Worm (Caenorhabditis elegans): ENCODE data around the gene spp-11.

The spp-11 gene

ce11 chrII:6407279-6407678 is at the start of gene spp-11:
Gene spp-11 (minus strand): TSS chrII:6407379.
- TF ChIP-seq nhr-76 (tag; optimal IDR thresholded peaks at IDR 0.05) = no peak
- TF ChIP-seq unc-39 (tag; optimal IDR thresholded peaks at IDR 0.05) = no peak

ce11 chrII:6454671-6455070 is 47.5 kb upstream of the spp-11 start, which contains the start of gene aptf-1:
Gene aptf-1 (plus strand): TSS chrII:6454971.
- TF ChIP-seq mls-2 (tag; optimal IDR thresholded peaks at IDR 0.05) = no peak
- no peak for TF ChIP-seq elt-3 (tag; optimal IDR thresholded peaks at IDR 0.05)

ce11 chrII:6453341-6453806 is 46.2 kb upstream of the spp-11 start, which contains the start of gene atg-16.2:
Gene atg-16.2 (minus strand): TSS chrII:6453391.
- no peak for TF ChIP-seq unc-39 (tag; optimal IDR thresholded peaks at IDR 0.05)
- peak; percentile 43 for TF ChIP-seq ceh-39 (tag; optimal IDR thresholded peaks at IDR 0.05)
- no peak for TF ChIP-seq nhr-2 (tag; optimal IDR thresholded peaks at IDR 0.05)
- no peak for TF ChIP-seq zip-8 (tag; optimal IDR thresholded peaks at IDR 0.05)
- no peak for TF ChIP-seq nhr-28 (tag; optimal IDR thresholded peaks at IDR 0.05)
- TF ChIP-seq mab-5 (tag; optimal IDR thresholded peaks at IDR 0.05) = no peak
- no peak for TF ChIP-seq nhr-76 (tag; optimal IDR thresholded peaks at IDR 0.05)
- TF ChIP-seq lsy-2 (tag; optimal IDR thresholded peaks at IDR 0.05) = peak; percentile 2
- no peak for TF ChIP-seq ztf-11 (tag; optimal IDR thresholded peaks at IDR 0.05)
- TF ChIP-seq unc-120 (tag; optimal IDR thresholded peaks at IDR 0.05; ENCODE audit: poor library complexity, severe bottlenecking) = peak; percentile 31
- peak; percentile 40 for TF ChIP-seq pha-4 (tag; optimal IDR thresholded peaks at IDR 0.05)
- TF ChIP-seq lin-32 (GFP tag; optimal IDR thresholded peaks at IDR 0.05) = no peak
- TF ChIP-seq snpc-4 (tag; optimal IDR thresholded peaks at IDR 0.05) = no peak
- TF ChIP-seq drap-1 (GFP tag; optimal IDR thresholded peaks at IDR 0.05) = no peak
- TF ChIP-seq flh-1 (GFP tag; optimal IDR thresholded peaks at IDR 0.05) = no peak
- TF ChIP-seq tbx-8 (GFP tag; optimal IDR thresholded peaks at IDR 0.05) = no peak
- no peak for TF ChIP-seq elt-3 (tag; optimal IDR thresholded peaks at IDR 0.05)
- TF ChIP-seq nhr-12 (tag; optimal IDR thresholded peaks at IDR 0.05) = no peak
- no peak for TF ChIP-seq elt-1 (tag; optimal IDR thresholded peaks at IDR 0.05; ENCODE audit: borderline replicate concordance, insufficient read depth)
- TF ChIP-seq lin-13 (tag; optimal IDR thresholded peaks at IDR 0.05) = peak; percentile 59
- no peak for TF ChIP-seq blmp-1 (tag; optimal IDR thresholded peaks at IDR 0.05)
- no peak for TF ChIP-seq ham-2 (GFP tag; optimal IDR thresholded peaks at IDR 0.05)
- TF ChIP-seq mls-2 (tag; optimal IDR thresholded peaks at IDR 0.05) = peak; percentile 19
- no peak for TF ChIP-seq M03D4.4 (tag; optimal IDR thresholded peaks at IDR 0.05)
- TF ChIP-seq ces-1 (GFP tag; optimal IDR thresholded peaks at IDR 0.05) = peak; percentile 90
- TF ChIP-seq unc-62 (GFP tag; optimal IDR thresholded peaks at IDR 0.05) = no peak
- TF ChIP-seq mep-1 (tag; optimal IDR thresholded peaks at IDR 0.05) = peak; percentile 72
- no peak for TF ChIP-seq sptf-1 (tag; optimal IDR thresholded peaks at IDR 0.05)
- TF ChIP-seq cnd-1 (tag; optimal IDR thresholded peaks at IDR 0.05) = no peak
- no peak for TF ChIP-seq ceh-43 (GFP tag; optimal IDR thresholded peaks at IDR 0.05)
- peak; percentile 60 for TF ChIP-seq hlh-1 (tag; optimal IDR thresholded peaks at IDR 0.05)
- TF ChIP-seq sem-2 (GFP tag; optimal IDR thresholded peaks at IDR 0.05) = no peak
- TF ChIP-seq ceh-83 (GFP tag; optimal IDR thresholded peaks at IDR 0.05) = no peak
- no peak for TF ChIP-seq bed-3 (GFP tag; optimal IDR thresholded peaks at IDR 0.05)
- TF ChIP-seq nhr-237 (tag; optimal IDR thresholded peaks at IDR 0.05) = peak; percentile 38

ce11 chrII:6449656-6450055 is 42.5 kb upstream of the spp-11 start, which contains the start of gene nhr-22:
Gene nhr-22 (minus strand): TSS chrII:6449792.
- TF ChIP-seq blmp-1 (tag; optimal IDR thresholded peaks at IDR 0.05) (no peak), unc-120 (tag; optimal IDR thresholded peaks at IDR 0.05; ENCODE audit: poor library complexity, severe bottlenecking) (no peak), ham-2 (GFP tag; optimal IDR thresholded peaks at IDR 0.05) (no peak)

ce11 chrII:6448656-6449055 is 41.5 kb upstream of the spp-11 start:
- TF ChIP-seq sptf-1 (tag; optimal IDR thresholded peaks at IDR 0.05) (no peak), lin-13 (tag; optimal IDR thresholded peaks at IDR 0.05) (no peak), unc-39 (tag; optimal IDR thresholded peaks at IDR 0.05) (no peak), pha-4 (tag; optimal IDR thresholded peaks at IDR 0.05) (no peak), ceh-39 (tag; optimal IDR thresholded peaks at IDR 0.05) (no peak), ces-1 (GFP tag; optimal IDR thresholded peaks at IDR 0.05) (no peak), unc-62 (GFP tag; optimal IDR thresholded peaks at IDR 0.05) (no peak), blmp-1 (tag; optimal IDR thresholded peaks at IDR 0.05) (no peak), hlh-1 (tag; optimal IDR thresholded peaks at IDR 0.05) (no peak)
